Comparison of ENCODE assay signal across 2 fruit fly cellular contexts in the genomic region with DNA sequence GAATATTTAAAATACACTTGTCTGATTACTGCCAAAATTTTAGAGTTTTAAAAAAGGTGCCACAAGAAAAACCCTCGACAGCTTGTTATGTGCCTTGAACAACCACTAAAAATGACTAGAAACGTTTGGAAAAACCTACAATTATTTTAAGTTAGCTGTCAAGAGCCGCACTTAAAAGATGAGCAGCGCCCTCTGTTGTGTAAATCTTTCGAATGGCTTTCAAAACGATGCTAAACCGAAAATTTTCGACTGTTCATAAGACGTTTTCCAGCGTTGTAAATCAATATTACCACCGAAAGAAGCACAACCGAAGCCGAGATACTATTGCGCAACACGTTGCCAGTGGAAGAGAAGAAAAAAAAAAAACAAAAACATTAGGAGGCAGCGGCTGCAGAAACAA.
TF ChIP-seq lines count a peak whose summit lies in the region.

No protein-coding gene starts in this region.

- peak; percentile 59 to 67 for TF ChIP-seq CTCF in S2 (optimal IDR thresholded peaks at IDR 0.05; lab: Kevin White, UChicago)
- TF ChIP-seq CTCF in whole organism, embryonic (GFP tag; optimal IDR thresholded peaks at IDR 0.05; lab: Kevin White, UChicago), result peak; percentile 75

TF ChIP-seq in whole organism, embryonic, 481 proteins besides CTCF, POLR2A, EP300 and RAD21:
- TF ChIP-seq Ets65A (GFP tag; lab: Kevin White, UChicago) (peak; percentile 70), CG11247 (GFP tag; IDR thresholded peaks at IDR 0.05; lab: Robert Waterston, UW) (no peak)
